Fruit fly (Drosophila melanogaster): ENCODE results near the gene mfrn.

The mfrn gene

DNA sequence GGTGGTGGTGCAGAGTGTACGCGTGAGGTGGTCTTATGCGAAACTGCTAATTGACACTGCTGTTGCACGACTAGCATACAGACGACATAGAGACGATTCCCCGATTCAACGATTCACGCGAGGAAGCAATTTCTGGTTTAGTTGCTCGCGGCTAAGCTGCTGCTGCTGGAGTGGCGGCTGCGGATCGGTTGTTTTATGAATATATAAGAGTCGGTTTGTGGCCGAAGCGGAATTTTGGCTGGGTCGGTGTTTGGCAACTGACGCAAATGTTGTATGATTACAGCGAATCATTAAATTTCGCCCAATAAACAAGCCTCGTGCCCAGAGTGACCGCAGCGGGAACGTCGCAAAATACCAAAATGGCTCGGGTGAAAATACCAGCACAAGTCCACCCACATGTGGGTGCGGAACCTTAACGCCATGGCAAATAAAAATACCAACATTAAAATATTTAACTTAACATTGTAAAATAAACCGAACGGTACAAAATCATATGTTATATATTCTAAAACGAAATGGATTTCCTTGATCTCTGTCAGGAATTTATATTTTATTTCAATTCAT, at the start of gene mfrn:
Gene mfrn, minus strand, starts transcription at position 340 of the 564 bp plus-strand sequence.
- TF ChIP-seq CG10321 (GFP tag; IDR thresholded peaks at IDR 0.05) (no peak), klu (GFP tag; IDR thresholded peaks at IDR 0.05) (peak; percentile 16; the same call in 1 of the 2 replicates), tll (GFP tag; optimal IDR thresholded peaks at IDR 0.05) (no peak), fd64A (GFP tag; optimal IDR thresholded peaks at IDR 0.05) (no peak), dmrt11E (tag; optimal IDR thresholded peaks at IDR 0.05) (no peak), dm (GFP tag; optimal IDR thresholded peaks at IDR 0.05) (peak; percentile 62), CG8924 (tag; optimal IDR thresholded peaks at IDR 0.05) (no peak), CG17612 (GFP tag; IDR thresholded peaks at IDR 0.05) (no peak), NC2α (GFP tag; optimal IDR thresholded peaks at IDR 0.05) (no peak), Aef1 (GFP tag; IDR thresholded peaks at IDR 0.05) (no peak), CG6765 (GFP tag; optimal IDR thresholded peaks at IDR 0.05) (no peak), CG14441 (GFP tag; IDR thresholded peaks at IDR 0.05) (no peak), CG5953 (GFP tag; IDR thresholded peaks at IDR 0.05) (no peak), gsb-n (tag; optimal IDR thresholded peaks at IDR 0.05) (no peak), dati (GFP tag; IDR thresholded peaks at IDR 0.05) (no peak), CG1792 (GFP tag; optimal IDR thresholded peaks at IDR 0.05) (no peak), prd (optimal IDR thresholded peaks at IDR 0.05) (no peak), prd (GFP tag; IDR thresholded peaks at IDR 0.05) (no peak), CG17186 (GFP tag; optimal IDR thresholded peaks at IDR 0.05) (no peak), fu2 (GFP tag; optimal IDR thresholded peaks at IDR 0.05) (no peak), CG8765 (GFP tag; IDR thresholded peaks at IDR 0.05) (no peak), pb (GFP tag; optimal IDR thresholded peaks at IDR 0.05) (no peak), Ets97D (GFP tag; optimal IDR thresholded peaks at IDR 0.05) (no peak), sisA (GFP tag; IDR thresholded peaks at IDR 0.05) (no peak), CG12219 (GFP tag; optimal IDR thresholded peaks at IDR 0.05) (no peak), Gug (GFP tag; IDR thresholded peaks at IDR 0.05) (no peak), CG2129 (GFP tag; IDR thresholded peaks at IDR 0.05; ENCODE audit: partially characterized antibody) (no peak), tin (GFP tag; optimal IDR thresholded peaks at IDR 0.05) (no peak), Deaf1 (tag; optimal IDR thresholded peaks at IDR 0.05) (peak; percentile 49), CG3847 (GFP tag; IDR thresholded peaks at IDR 0.05) (no peak), Dad (GFP tag; optimal IDR thresholded peaks at IDR 0.05) (no peak), Adf1 (GFP tag; IDR thresholded peaks at IDR 0.05) (no peak), p53 (GFP tag; optimal IDR thresholded peaks at IDR 0.05) (no peak), Drgx (GFP tag; IDR thresholded peaks at IDR 0.05) (no peak), CG6683 (GFP tag; optimal IDR thresholded peaks at IDR 0.05) (no peak), CG13894 (tag; optimal IDR thresholded peaks at IDR 0.05) (no peak), CG32767 (GFP tag; IDR thresholded peaks at IDR 0.05) (no peak), HmgZ (tag; optimal IDR thresholded peaks at IDR 0.05) (peak; percentile 30), dysf (GFP tag; IDR thresholded peaks at IDR 0.05) (no peak), CG14014 (GFP tag; IDR thresholded peaks at IDR 0.05) (no peak), CG9797 (GFP tag; optimal IDR thresholded peaks at IDR 0.05) (peak; percentile 66), otp (GFP tag; IDR thresholded peaks at IDR 0.05) (no peak), mld (GFP tag; IDR thresholded peaks at IDR 0.05; ENCODE audit: partially characterized antibody) (no peak), so (GFP tag; IDR thresholded peaks at IDR 0.05) (no peak), CG18599 (GFP tag; optimal IDR thresholded peaks at IDR 0.05) (no peak), bab2 (GFP tag; optimal IDR thresholded peaks at IDR 0.05) (no peak), cato (GFP tag; optimal IDR thresholded peaks at IDR 0.05; ENCODE audit: borderline replicate concordance) (no peak), nmo (GFP tag; optimal IDR thresholded peaks at IDR 0.05) (no peak), CG18476 (GFP tag; optimal IDR thresholded peaks at IDR 0.05) (no peak), hkb (optimal IDR thresholded peaks at IDR 0.05) (no peak), hkb (GFP tag; IDR thresholded peaks at IDR 0.05) (no peak), nerfin-2 (GFP tag; IDR thresholded peaks at IDR 0.05; ENCODE audit: partially characterized antibody) (0 out of 2 replicates have a peak, but pooled peaks have one; percentile 20)

Measured in whole organism, embryonic.